Fruit fly (Drosophila melanogaster): ENCODE results near the gene Edc3.

The Edc3 gene

DNA sequence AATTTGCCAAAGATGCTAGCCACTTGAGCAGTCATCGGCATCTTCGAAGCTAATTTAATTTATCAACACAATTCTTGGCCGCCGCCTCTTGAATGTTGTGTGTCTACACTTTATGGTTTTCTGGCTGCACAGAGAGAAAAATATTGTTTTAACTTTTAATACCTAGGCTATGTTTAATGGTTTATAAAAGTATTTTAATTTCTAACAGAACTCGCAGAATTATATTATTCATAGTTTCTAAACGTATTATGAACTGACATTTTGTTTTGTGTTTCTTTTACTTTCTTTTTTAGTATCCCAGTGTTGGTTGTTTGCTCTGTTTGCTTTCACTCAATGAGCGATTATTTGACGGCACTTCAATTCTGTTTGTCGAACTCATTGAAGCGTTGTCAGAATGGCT lies 2.5 kb upstream of the Edc3 start (continued):
- TF ChIP-seq CG10979 (tag; optimal IDR thresholded peaks at IDR 0.05) (peak; percentile 56), amos (GFP tag; IDR thresholded peaks at IDR 0.05; ENCODE audit: partially characterized antibody) (no peak), Adf1 (GFP tag; IDR thresholded peaks at IDR 0.05) (no peak), unc-4 (GFP tag; IDR thresholded peaks at IDR 0.05; ENCODE audit: partially characterized antibody) (no peak), CG2889 (GFP tag; IDR thresholded peaks at IDR 0.05) (no peak), Hmx (GFP tag; optimal IDR thresholded peaks at IDR 0.05) (no peak), CG4404 (GFP tag; IDR thresholded peaks at IDR 0.05) (no peak), BEAF-32 (GFP tag; optimal IDR thresholded peaks at IDR 0.05) (no peak), CG10431 (GFP tag; optimal IDR thresholded peaks at IDR 0.05) (no peak), Bteb2 (GFP tag; optimal IDR thresholded peaks at IDR 0.05) (no peak), HmgZ (tag; optimal IDR thresholded peaks at IDR 0.05) (no peak), ro (GFP tag; IDR thresholded peaks at IDR 0.05) (no peak), CG14441 (GFP tag; IDR thresholded peaks at IDR 0.05) (no peak), HLH4C (GFP tag; IDR thresholded peaks at IDR 0.05; ENCODE audit: partially characterized antibody) (no peak), CG1233 (GFP tag; optimal IDR thresholded peaks at IDR 0.05) (peak; percentile 0), kni (GFP tag; optimal IDR thresholded peaks at IDR 0.05) (peak; percentile 5), fd64A (GFP tag; optimal IDR thresholded peaks at IDR 0.05) (no peak), CG12391 (tag; optimal IDR thresholded peaks at IDR 0.05) (peak; percentile 60), CG33213 (GFP tag; optimal IDR thresholded peaks at IDR 0.05) (no peak), p53 (GFP tag; optimal IDR thresholded peaks at IDR 0.05) (no peak), CG2875 (GFP tag; optimal IDR thresholded peaks at IDR 0.05) (peak; percentile 27), CG3407 (GFP tag; optimal IDR thresholded peaks at IDR 0.05) (no peak), HLH54F (GFP tag; optimal IDR thresholded peaks at IDR 0.05) (no peak), dmrt99B (tag; optimal IDR thresholded peaks at IDR 0.05) (peak; percentile 58), Asciz (GFP tag; optimal IDR thresholded peaks at IDR 0.05) (peak; percentile 44), CG10321 (GFP tag; IDR thresholded peaks at IDR 0.05) (no peak), CG30431 (GFP tag; optimal IDR thresholded peaks at IDR 0.05) (no peak), corto (GFP tag; optimal IDR thresholded peaks at IDR 0.05) (no peak), CG31224 (GFP tag; IDR thresholded peaks at IDR 0.05) (no peak), stwl (tag; optimal IDR thresholded peaks at IDR 0.05) (no peak), CG14710 (tag; optimal IDR thresholded peaks at IDR 0.05) (peak; percentile 41), Scr (GFP tag; IDR thresholded peaks at IDR 0.05; ENCODE audit: partially characterized antibody) (no peak), Fer3 (tag; optimal IDR thresholded peaks at IDR 0.05) (peak; percentile 4), CG13775 (GFP tag; optimal IDR thresholded peaks at IDR 0.05) (no peak), CG6654 (GFP tag; optimal IDR thresholded peaks at IDR 0.05) (no peak), zfh2 (GFP tag; optimal IDR thresholded peaks at IDR 0.05) (no peak), Vsx1 (GFP tag; optimal IDR thresholded peaks at IDR 0.05) (no peak), Sox100B (GFP tag; optimal IDR thresholded peaks at IDR 0.05) (peak; percentile 28), bigmax (GFP tag; optimal IDR thresholded peaks at IDR 0.05) (no peak), insv (GFP tag; optimal IDR thresholded peaks at IDR 0.05) (no peak), CG18599 (GFP tag; optimal IDR thresholded peaks at IDR 0.05) (peak; percentile 3), kay (GFP tag; optimal IDR thresholded peaks at IDR 0.05) (no peak), Nf-YC (tag; optimal IDR thresholded peaks at IDR 0.05) (no peak), inv (GFP tag; IDR thresholded peaks at IDR 0.05; ENCODE audit: partially characterized antibody) (no peak), CG2202 (tag; optimal IDR thresholded peaks at IDR 0.05) (peak; percentile 21), CG17361 (GFP tag; IDR thresholded peaks at IDR 0.05) (peak; percentile 51; the same call in 2 of the 3 replicates), CG4360 (GFP tag; IDR thresholded peaks at IDR 0.05) (no peak), hth (optimal IDR thresholded peaks at IDR 0.05) (no peak), ems (GFP tag; optimal IDR thresholded peaks at IDR 0.05) (no peak), oc (tag; optimal IDR thresholded peaks at IDR 0.05) (no peak), sd (tag; optimal IDR thresholded peaks at IDR 0.05) (no peak)
